Fruit fly (Drosophila melanogaster) whole organism, adult: Measurements from ENCODE around the gene CG14079.
A peak's percentile ranks its signal among the peaks of the same experiment; 100 is the strongest.

Source experiments
- CG11617 ChIP-seq: fragments of 200-800 bp; sonication (Bioruptor generic); optimal IDR thresholded peaks from 2 replicates; lab custom pipeline; 2017; ENCODE audit warnings: mild to moderate bottlenecking, missing biosample characterization, missing genetic modification reagents, missing genetic modification characterization
- CG12768 ChIP-seq: fragments of 200-800 bp; sonication (Bioruptor generic); optimal IDR thresholded peaks from 2 replicates; lab custom pipeline; 2017; ENCODE audit warnings: missing biosample characterization, missing genetic modification characterization, mild to moderate bottlenecking, moderate library complexity, missing genetic modification reagents
- CG14711 ChIP-seq: fragments of 200-800 bp; sonication (Bioruptor generic); optimal IDR thresholded peaks from 2 replicates; lab custom pipeline; 2018; ENCODE audit warnings: missing biosample characterization, mild to moderate bottlenecking, missing genetic modification characterization, moderate library complexity
- CG1620 ChIP-seq: fragments of 200-800 bp; sonication (Bioruptor generic); optimal IDR thresholded peaks from 2 replicates; lab custom pipeline; 2016; ENCODE audit warnings: missing biosample characterization, missing genetic modification characterization
- CG33017 ChIP-seq: fragments of 200-800 bp; sonication (Bioruptor generic); optimal IDR thresholded peaks from 2 replicates; lab custom pipeline; 2018; ENCODE audit warnings: missing biosample characterization, mild to moderate bottlenecking, missing genetic modification characterization, moderate library complexity
- CG5204 ChIP-seq: fragments of 200-800 bp; sonication (Bioruptor generic); optimal IDR thresholded peaks from 2 replicates; lab custom pipeline; 2016; ENCODE audit warnings: missing biosample characterization, missing genetic modification characterization
- CG7045 ChIP-seq: fragments of 200-800 bp; sonication (Bioruptor generic); optimal IDR thresholded peaks from 2 replicates; lab custom pipeline; 2017; ENCODE audit warnings: missing biosample characterization, mild to moderate bottlenecking, missing genetic modification characterization
- CG7101 ChIP-seq: fragments of 200-800 bp; sonication (Bioruptor generic); optimal IDR thresholded peaks from 2 replicates; lab custom pipeline; 2018; ENCODE audit warnings: missing biosample characterization, mild to moderate bottlenecking, missing genetic modification characterization, moderate library complexity
- Clk ChIP-seq: fragments of 200-800 bp; sonication (Bioruptor generic); optimal IDR thresholded peaks from 2 replicates; lab custom pipeline; 2017; ENCODE audit warnings: missing biosample characterization, missing genetic modification characterization
- Crg-1 ChIP-seq: fragments of 200-800 bp; sonication (Bioruptor generic); optimal IDR thresholded peaks from 2 replicates; lab custom pipeline; 2016; ENCODE audit warnings: missing biosample characterization, missing genetic modification characterization
- Hr96 ChIP-seq: fragments of 200-800 bp; sonication (Bioruptor generic); optimal IDR thresholded peaks from 2 replicates; lab custom pipeline; 2016; ENCODE audit warnings: missing biosample characterization, missing genetic modification characterization
- Mnt ChIP-seq: fragments of 200-800 bp; sonication (Bioruptor generic); optimal IDR thresholded peaks from 2 replicates; lab custom pipeline; 2016; ENCODE audit warnings: missing biosample characterization, mild to moderate bottlenecking, missing genetic modification characterization
- bab1 ChIP-seq: fragments of 200-800 bp; sonication (Bioruptor generic); optimal IDR thresholded peaks from 3 replicates; lab custom pipeline; 2019; ENCODE audit warnings: missing biosample characterization, mild to moderate bottlenecking, missing genetic modification characterization, moderate library complexity
- cic ChIP-seq: fragments of 200-800 bp; sonication (Bioruptor generic); optimal IDR thresholded peaks from 2 replicates; lab custom pipeline; 2017; ENCODE audit warnings: missing biosample characterization, mild to moderate bottlenecking, missing genetic modification characterization, moderate library complexity
- cnc ChIP-seq, 2 experiments: fragments of >200 bp; optimal IDR thresholded peaks; 2 replicates each; lab custom pipeline; 2017
- kay ChIP-seq: fragments of 200-800 bp; sonication (Bioruptor generic); peaks from one replicate; lab custom pipeline; 2016; ENCODE audit warnings: missing biosample characterization, missing genetic modification characterization, borderline replicate concordance
- ovo ChIP-seq: fragments of 200-800 bp; sonication (Bioruptor generic); optimal IDR thresholded peaks from 2 replicates; lab custom pipeline; 2016; ENCODE audit warnings: missing biosample characterization, missing genetic modification characterization
- pad ChIP-seq: fragments of 200-800 bp; sonication (Bioruptor generic); optimal IDR thresholded peaks from 3 replicates; lab custom pipeline; 2017; ENCODE audit warnings: missing biosample characterization, missing genetic modification characterization, mild to moderate bottlenecking, moderate library complexity, missing genetic modification reagents
- tj ChIP-seq: fragments of 200-800 bp; sonication (Bioruptor generic); optimal IDR thresholded peaks from 3 replicates; lab custom pipeline; 2017; ENCODE audit warnings: missing biosample characterization, mild to moderate bottlenecking, missing genetic modification characterization, moderate library complexity
- toe ChIP-seq: fragments of 200-800 bp; sonication (Bioruptor generic); optimal IDR thresholded peaks from 2 replicates; lab custom pipeline; 2016; ENCODE audit warnings: missing biosample characterization, missing genetic modification characterization

Gene CG14079

dm6 chr3L:19075976-19076375, 21.8 kb upstream of the CG14079 start:
- TF ChIP-seq CG14711 (tag; lab: Kevin White, UChicago) = no peak
- TF ChIP-seq Crg-1 = no peak
- no peak for TF ChIP-seq cnc (optimal IDR thresholded peaks at IDR 0.05; lab: Kevin White, UChicago)
- no peak for TF ChIP-seq CG1620 (GFP tag; lab: Kevin White, UChicago)
- peak; percentile 70 for TF ChIP-seq kay
- no peak for TF ChIP-seq CG7101

- TF ChIP-seq Crg-1 (no peak), toe (GFP tag; lab: Kevin White, UChicago) (no peak), Clk (no peak), CG12768 (no peak), Hr96 (GFP tag; lab: Kevin White, UChicago) (no peak), pad (GFP tag; lab: Kevin White, UChicago) (no peak), kay (no peak), bab1 (GFP tag; lab: Kevin White, UChicago) (no peak), cic (no peak), CG11617 (GFP tag; lab: Kevin White, UChicago) (no peak), Mnt (GFP tag; lab: Kevin White, UChicago) (no peak), CG1620 (GFP tag; lab: Kevin White, UChicago) (no peak), CG7045 (GFP tag; lab: Kevin White, UChicago) (no peak), cnc (optimal IDR thresholded peaks at IDR 0.05; lab: Kevin White, UChicago) (no peak), CG33017 (no peak)
Measured at dm6 chr3L:19078444-19078843, 19.4 kb upstream of the CG14079 start.

- TF ChIP-seq Crg-1 = no peak
- peak; percentile 98 for TF ChIP-seq pad (GFP tag; lab: Kevin White, UChicago)
Measured at dm6 chr3L:19079067-19079466, 18.7 kb upstream of the CG14079 start.

dm6 chr3L:19079798-19080691, 17.8 kb upstream of the CG14079 start:
- TF ChIP-seq CG14711 (tag; lab: Kevin White, UChicago) (no peak), cic (no peak), CG1620 (GFP tag; lab: Kevin White, UChicago) (no peak), kay (peak; percentile 28), CG33017 (no peak), Hr96 (GFP tag; lab: Kevin White, UChicago) (no peak), CG11617 (GFP tag; lab: Kevin White, UChicago) (no peak), tj (peak; percentile 75), cnc (optimal IDR thresholded peaks at IDR 0.05; lab: Kevin White, UChicago) (no peak), Crg-1 (no peak), pad (GFP tag; lab: Kevin White, UChicago) (peak; percentile 93), toe (GFP tag; lab: Kevin White, UChicago) (no peak)

dm6 chr3L:19080926-19081700, 16.7 kb upstream of the CG14079 start:
- no peak for TF ChIP-seq CG11617 (GFP tag; lab: Kevin White, UChicago)
- TF ChIP-seq Crg-1 = no peak
- no peak for TF ChIP-seq CG1620 (GFP tag; lab: Kevin White, UChicago)
- TF ChIP-seq Mnt (GFP tag; lab: Kevin White, UChicago) = no peak
- no peak for TF ChIP-seq Clk
- TF ChIP-seq kay = no peak
- TF ChIP-seq CG7101 = no peak
- no peak for TF ChIP-seq ovo (GFP tag; lab: Kevin White, UChicago)
- TF ChIP-seq CG14711 (tag; lab: Kevin White, UChicago) = no peak
- TF ChIP-seq CG33017 = no peak
- TF ChIP-seq pad (GFP tag; lab: Kevin White, UChicago) = no peak
- no peak for TF ChIP-seq toe (GFP tag; lab: Kevin White, UChicago)

- no peak for TF ChIP-seq cnc (optimal IDR thresholded peaks at IDR 0.05; lab: Kevin White, UChicago)
- no peak for TF ChIP-seq Clk
- TF ChIP-seq ovo (GFP tag; lab: Kevin White, UChicago) = no peak
- no peak for TF ChIP-seq CG5204 (GFP tag; lab: Kevin White, UChicago)
- no peak for TF ChIP-seq toe (GFP tag; lab: Kevin White, UChicago)
- no peak for TF ChIP-seq CG14711 (tag; lab: Kevin White, UChicago)
Measured at dm6 chr3L:19083126-19083525, 14.7 kb upstream of the CG14079 start.
